Worm (Caenorhabditis elegans): ENCODE results near the gene ZK813.3.

DNA sequence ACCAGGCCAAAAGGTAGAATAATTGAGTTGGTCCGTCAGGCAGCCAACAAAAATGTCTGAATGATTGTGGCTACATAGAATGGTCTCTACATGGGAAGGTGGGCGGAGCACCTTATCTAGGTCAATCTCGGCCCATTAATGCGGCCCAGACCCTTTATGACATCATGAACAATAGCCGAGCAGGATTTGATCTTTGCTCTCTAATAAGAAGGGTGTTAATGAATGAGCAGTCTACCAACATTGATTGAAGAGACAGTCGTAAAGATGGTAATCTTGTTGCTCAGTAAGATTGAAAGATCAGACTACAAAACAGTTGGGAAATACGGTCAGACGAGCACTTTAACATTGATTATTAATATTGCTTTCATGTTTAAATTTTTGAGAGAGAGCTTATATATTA, 41.3 kb upstream of the ZK813.3 start:
- TF ChIP-seq tbx-2 (tag; optimal IDR thresholded peaks at IDR 0.05) (no peak), nhr-11 (tag; optimal IDR thresholded peaks at IDR 0.05) (no peak), fkh-6 (tag; optimal IDR thresholded peaks at IDR 0.05) (no peak), elt-2 (tag; optimal IDR thresholded peaks at IDR 0.05) (no peak), pha-4 (tag; optimal IDR thresholded peaks at IDR 0.05) (no peak), ceh-30 (tag; optimal IDR thresholded peaks at IDR 0.05) (no peak), pag-3 (tag; optimal IDR thresholded peaks at IDR 0.05; ENCODE audit: borderline replicate concordance) (no peak), che-1 (tag; optimal IDR thresholded peaks at IDR 0.05) (no peak)

All from whole organism, late embryonic.